Worm (Caenorhabditis elegans) whole organism, L2 larva: ENCODE results near the gene M110.7.

ENCODE experiments used
- C34F6.9 ChIP-seq: fragments of 150-350 bp; optimal IDR thresholded peaks from 2 replicates; lab custom pipeline; 2014; ENCODE audit warnings: missing biosample characterization, missing genetic modification characterization
- R02D3.7 ChIP-seq: fragments of 150-350 bp; optimal IDR thresholded peaks from 2 replicates; lab custom pipeline; 2014; ENCODE audit warnings: missing biosample characterization, missing genetic modification characterization
- Y55F3AM.14 ChIP-seq: fragments of 200-800 bp; sonication (Bioruptor generic); optimal IDR thresholded peaks from 2 replicates; lab custom pipeline; 2018; ENCODE audit warnings: mild to moderate bottlenecking, missing genetic modification characterization, missing compliant biosample characterization
- ZK546.5 ChIP-seq: sonication (generic microtip); optimal IDR thresholded peaks from 2 replicates; lab custom pipeline; 2017; ENCODE audit warnings: missing biosample characterization, missing genetic modification characterization
- alr-1 ChIP-seq: fragments of 150-350 bp; optimal IDR thresholded peaks from 2 replicates; lab custom pipeline; 2014; ENCODE audit warnings: missing biosample characterization, missing genetic modification characterization
- ama-1 ChIP-seq: fragments of 150-350 bp; optimal IDR thresholded peaks from 2 replicates; lab custom pipeline; 2018; ENCODE audit warnings: inconsistent platforms
- blmp-1 ChIP-seq: sonication (generic microtip); optimal IDR thresholded peaks from 2 replicates; lab custom pipeline; 2017; ENCODE audit warnings: missing genetic modification characterization, mild to moderate bottlenecking, missing compliant biosample characterization, antibody characterized with exemption, moderate library complexity; ENCODE audit not compliant: insufficient read depth
- ceh-16 ChIP-seq: fragments of 150-350 bp; optimal IDR thresholded peaks from 2 replicates; lab custom pipeline; 2014; ENCODE audit warnings: missing biosample characterization, missing genetic modification characterization
- crh-2 ChIP-seq: sonication (generic microtip); optimal IDR thresholded peaks from 2 replicates; lab custom pipeline; 2017; ENCODE audit warnings: missing biosample characterization, missing genetic modification characterization
- dmd-4 ChIP-seq: sonication (generic microtip); optimal IDR thresholded peaks from 2 replicates; lab custom pipeline; 2017; ENCODE audit warnings: missing biosample characterization, missing genetic modification characterization
- egl-27 ChIP-seq: sonication (generic microtip); optimal IDR thresholded peaks from 3 replicates; lab custom pipeline; 2017; ENCODE audit warnings: missing biosample characterization, missing genetic modification reagents, missing genetic modification characterization
- elt-1 ChIP-seq: fragments of 150-350 bp; optimal IDR thresholded peaks from 2 replicates; lab custom pipeline; 2014; ENCODE audit warnings: missing biosample characterization, missing genetic modification characterization
- fos-1 ChIP-seq: fragments of 150-350 bp; optimal IDR thresholded peaks from 2 replicates; lab custom pipeline; 2014; ENCODE audit warnings: missing biosample characterization, missing genetic modification characterization
- gmeb-1 ChIP-seq: fragments of 150-350 bp; optimal IDR thresholded peaks from 2 replicates; lab custom pipeline; 2014; ENCODE audit warnings: missing biosample characterization, missing genetic modification characterization
- lin-11 ChIP-seq: fragments of 150-350 bp; sonication (generic microtip); optimal IDR thresholded peaks from 2 replicates; lab custom pipeline; 2014; ENCODE audit warnings: missing biosample characterization, missing genetic modification characterization, inconsistent platforms, mixed read lengths
- lin-13 ChIP-seq: fragments of 150-350 bp; optimal IDR thresholded peaks from 2 replicates; lab custom pipeline; 2014; ENCODE audit warnings: missing biosample characterization, missing genetic modification reagents, missing genetic modification characterization
- lin-39 ChIP-seq: fragments of 150-350 bp; optimal IDR thresholded peaks from 2 replicates; lab custom pipeline; 2014; ENCODE audit warnings: missing biosample characterization, missing genetic modification reagents, missing genetic modification characterization
- lsy-2 ChIP-seq, 2 experiments: fragments of 150-350 bp in 1 of 2; sonication (generic microtip) in 1 of 2; optimal IDR thresholded peaks; 2 replicates each; lab custom pipeline; 2014 to 2017; ENCODE audit warnings: missing biosample characterization in 2 of 2, missing genetic modification characterization in 2 of 2
- mab-5 ChIP-seq: fragments of 150-350 bp; optimal IDR thresholded peaks from 2 replicates; lab custom pipeline; 2014; ENCODE audit warnings: missing biosample characterization, missing genetic modification characterization
- mdl-1 ChIP-seq, 2 experiments: fragments of 150-350 bp in 1 of 2; sonication (generic microtip) in 1 of 2; optimal IDR thresholded peaks; 2 replicates each; lab custom pipeline; 2017; ENCODE audit warnings: missing biosample characterization in 2 of 2, missing genetic modification characterization in 2 of 2
- nhr-10 ChIP-seq: sonication (generic microtip); optimal IDR thresholded peaks from 2 replicates; lab custom pipeline; 2017; ENCODE audit warnings: missing biosample characterization, missing genetic modification characterization
- nhr-12 ChIP-seq: fragments of 150-350 bp; optimal IDR thresholded peaks from 2 replicates; lab custom pipeline; 2014; ENCODE audit warnings: missing biosample characterization, missing genetic modification characterization
- nhr-129 ChIP-seq: fragments of 150-350 bp; optimal IDR thresholded peaks from 2 replicates; lab custom pipeline; 2014; ENCODE audit warnings: missing biosample characterization, missing genetic modification characterization
- nhr-21 ChIP-seq: fragments of 150-350 bp; optimal IDR thresholded peaks from 2 replicates; lab custom pipeline; 2014; ENCODE audit warnings: missing biosample characterization, missing genetic modification characterization
- nhr-23 ChIP-seq: fragments of 150-350 bp; optimal IDR thresholded peaks from 2 replicates; lab custom pipeline; 2014; ENCODE audit warnings: missing biosample characterization, missing genetic modification reagents, missing genetic modification characterization
- nhr-237 ChIP-seq: fragments of 150-350 bp; optimal IDR thresholded peaks from 2 replicates; lab custom pipeline; 2014; ENCODE audit warnings: missing biosample characterization, missing genetic modification characterization
- peb-1 ChIP-seq: fragments of 150-350 bp; optimal IDR thresholded peaks from 2 replicates; lab custom pipeline; 2014; ENCODE audit warnings: missing biosample characterization, missing genetic modification characterization
- sma-3 ChIP-seq: sonication (generic microtip); optimal IDR thresholded peaks from 2 replicates; lab custom pipeline; 2016; ENCODE audit warnings: missing genetic modification reagents, missing genetic modification characterization, missing compliant biosample characterization
- sma-9 ChIP-seq, 2 experiments: fragments of 150-350 bp in 1 of 2; sonication (generic microtip) in 1 of 2; optimal IDR thresholded peaks; 2 replicates each; lab custom pipeline; 2014 to 2016; ENCODE audit warnings: missing genetic modification characterization in 2 of 2, mild to moderate bottlenecking in 1 of 2, missing biosample characterization in 1 of 2, missing compliant biosample characterization in 1 of 2, missing genetic modification reagents in 1 of 2, moderate library complexity in 1 of 2
- snpc-4 ChIP-seq: fragments of 150-350 bp; optimal IDR thresholded peaks from 2 replicates; lab custom pipeline; 2014; ENCODE audit warnings: missing biosample characterization, missing genetic modification characterization
- unc-39 ChIP-seq: fragments of 150-350 bp; optimal IDR thresholded peaks from 2 replicates; lab custom pipeline; 2014; ENCODE audit warnings: missing biosample characterization, missing genetic modification characterization
- unc-55 ChIP-seq: fragments of 150-350 bp; sonication (generic microtip); optimal IDR thresholded peaks from 3 replicates; lab custom pipeline; 2014; ENCODE audit warnings: missing biosample characterization, missing genetic modification reagents, missing genetic modification characterization
- unc-62 ChIP-seq: fragments of 150-350 bp; optimal IDR thresholded peaks from 2 replicates; lab custom pipeline; 2014; ENCODE audit warnings: missing biosample characterization, missing genetic modification reagents, missing genetic modification characterization
- zag-1 ChIP-seq: fragments of 150-350 bp; optimal IDR thresholded peaks from 2 replicates; lab custom pipeline; 2014; ENCODE audit warnings: missing biosample characterization, missing genetic modification characterization
- ztf-1 ChIP-seq: fragments of 200-800 bp; sonication (Bioruptor generic); conservative IDR thresholded peaks from 2 replicates; pipeline ENCODE4 v1.3.6; 2022; ENCODE audit warnings: missing genetic modification characterization, missing compliant biosample characterization
- ztf-11 ChIP-seq: sonication (generic microtip); optimal IDR thresholded peaks from 2 replicates; lab custom pipeline; 2017; ENCODE audit warnings: missing biosample characterization, missing genetic modification characterization
- ztf-4 ChIP-seq: fragments of 150-350 bp; optimal IDR thresholded peaks from 2 replicates; lab custom pipeline; 2014; ENCODE audit warnings: missing biosample characterization, missing genetic modification characterization

M110.7 gene

ce11 chrII:8187516-8187915, 45.1 kb upstream of the M110.7 start:
- no peak for TF ChIP-seq alr-1 (tag; lab: Kevin White, UChicago)
- no peak for TF ChIP-seq egl-27 (tag; lab: Kevin White, UChicago)
- TF ChIP-seq unc-39 (tag; lab: Kevin White, UChicago) = no peak
- no peak for TF ChIP-seq ceh-16
- TF ChIP-seq ZK546.5 (tag; lab: Kevin White, UChicago) = no peak
- no peak for TF ChIP-seq fos-1
- no peak for TF ChIP-seq nhr-23 (tag; lab: Kevin White, UChicago)
- no peak for TF ChIP-seq snpc-4 (tag; lab: Kevin White, UChicago)
- TF ChIP-seq crh-2 (tag; lab: Kevin White, UChicago) = no peak
- no peak for TF ChIP-seq sma-3 (GFP tag; lab: Kevin White, UChicago)
- no peak for TF ChIP-seq C34F6.9 (tag; lab: Kevin White, UChicago)
- no peak for TF ChIP-seq nhr-12 (tag; lab: Kevin White, UChicago)
- no peak for TF ChIP-seq sma-9 (GFP tag; optimal IDR thresholded peaks at IDR 0.05; lab: Kevin White, UChicago)
- TF ChIP-seq sma-9 (tag; optimal IDR thresholded peaks at IDR 0.05; lab: Kevin White, UChicago) = no peak
- TF ChIP-seq lin-13 (GFP tag; lab: Kevin White, UChicago) = no peak
- TF ChIP-seq nhr-129 (tag; lab: Kevin White, UChicago) = no peak
- TF ChIP-seq lin-39 (tag; lab: Kevin White, UChicago) = no peak
- TF ChIP-seq gmeb-1 = no peak
- TF ChIP-seq mab-5 (tag; lab: Kevin White, UChicago) = no peak
- TF ChIP-seq, all 48 proteins: peak for 0

- TF ChIP-seq nhr-10 (tag; lab: Kevin White, UChicago) (no peak), lin-13 (GFP tag; lab: Kevin White, UChicago) (no peak), R02D3.7 (no peak), Y55F3AM.14 (GFP tag; lab: Kevin White, UChicago) (no peak), elt-1 (tag; lab: Kevin White, UChicago) (no peak), nhr-129 (tag; lab: Kevin White, UChicago) (no peak), ztf-4 (tag; lab: Kevin White, UChicago) (no peak), ztf-11 (tag; lab: Kevin White, UChicago) (no peak), blmp-1 (no peak), egl-27 (tag; lab: Kevin White, UChicago) (no peak), unc-62 (GFP tag; lab: Kevin White, UChicago) (no peak), ama-1 (lab: Kevin White, UChicago) (no peak), gmeb-1 (no peak), ztf-1 (no peak), sma-3 (GFP tag; lab: Kevin White, UChicago) (no peak), unc-55 (GFP tag; lab: Kevin White, UChicago) (no peak), nhr-21 (no peak), ZK546.5 (tag; lab: Kevin White, UChicago) (no peak)
Measured at ce11 chrII:8190455-8190854, 42.1 kb upstream of the M110.7 start, which contains the start of gene T05C12.8. T05C12.8 (minus strand) TSS chrII:8190555.

DNA sequence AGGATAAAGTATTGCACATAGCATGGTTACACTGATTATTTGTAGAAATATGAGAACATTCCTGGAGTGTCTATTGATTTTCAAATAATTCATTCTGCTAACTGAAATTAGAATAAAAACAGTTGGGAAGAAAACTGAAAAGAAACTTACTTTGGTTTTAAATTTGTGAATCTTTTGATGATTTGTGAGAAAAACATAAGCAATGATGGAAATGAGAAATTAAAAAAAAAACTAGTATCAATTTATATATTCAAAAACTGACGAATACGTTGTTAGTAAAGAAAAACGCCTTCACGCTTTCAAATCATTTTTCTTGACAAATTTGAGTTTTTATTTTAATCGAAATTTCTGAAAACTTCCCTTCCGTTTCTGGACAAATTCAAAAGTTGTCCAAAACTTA, 39.5 kb upstream of the M110.7 start, which contains the start of gene T05C12.9:
Gene T05C12.9 (minus strand): TSS at position 101 of the 400 bp plus-strand sequence.
- TF ChIP-seq peb-1 (tag; lab: Kevin White, UChicago) (no peak), unc-62 (GFP tag; lab: Kevin White, UChicago) (no peak), nhr-10 (tag; lab: Kevin White, UChicago) (no peak), zag-1 (tag; lab: Kevin White, UChicago) (no peak), ceh-16 (no peak), dmd-4 (tag; lab: Kevin White, UChicago) (no peak), nhr-21 (no peak), lin-39 (tag; lab: Kevin White, UChicago) (no peak), Y55F3AM.14 (GFP tag; lab: Kevin White, UChicago) (no peak), mab-5 (tag; lab: Kevin White, UChicago) (no peak), lin-11 (tag; lab: Kevin White, UChicago) (no peak), unc-39 (tag; lab: Kevin White, UChicago) (no peak), nhr-237 (tag; lab: Kevin White, UChicago) (no peak), alr-1 (tag; lab: Kevin White, UChicago) (no peak), lsy-2 (tag; optimal IDR thresholded peaks at IDR 0.05; lab: Kevin White, UChicago) (no peak), elt-1 (tag; lab: Kevin White, UChicago) (no peak), unc-55 (GFP tag; lab: Kevin White, UChicago) (no peak), mdl-1 (tag; optimal IDR thresholded peaks at IDR 0.05; lab: Kevin White, UChicago) (no peak), nhr-23 (tag; lab: Kevin White, UChicago) (no peak), fos-1 (no peak)
- TF ChIP-seq, all 48 proteins: peak for 0
